Worm (Caenorhabditis elegans) whole organism, early embryonic: ENCODE measurements around the gene Y15E3A.3.
A peak's percentile ranks its signal among the peaks of the same experiment; 100 is the strongest.

Source experiments
- B0310.2 ChIP-seq: sonication (generic microtip); optimal IDR thresholded peaks from 2 replicates; lab custom pipeline; 2016; ENCODE audit warnings: mild to moderate bottlenecking, missing genetic modification characterization, missing compliant biosample characterization
- F13C5.2 ChIP-seq: sonication (generic microtip); optimal IDR thresholded peaks from 2 replicates; lab custom pipeline; 2017; ENCODE audit warnings: mild to moderate bottlenecking, missing genetic modification characterization, inconsistent platforms, missing compliant biosample characterization
- ama-1 ChIP-seq: fragments of 150-350 bp; optimal IDR thresholded peaks from 2 replicates; lab custom pipeline; 2014
- ceh-13 ChIP-seq: fragments of 200-800 bp; sonication (Bioruptor generic); optimal IDR thresholded peaks from 2 replicates; lab custom pipeline; 2018; ENCODE audit warnings: mild to moderate bottlenecking, missing genetic modification characterization, missing compliant biosample characterization
- ceh-36 ChIP-seq: sonication (generic microtip); optimal IDR thresholded peaks from 2 replicates; lab custom pipeline; 2016; ENCODE audit warnings: missing genetic modification characterization, inconsistent platforms, missing compliant biosample characterization
- flt-1 ChIP-seq: fragments of 200-800 bp; sonication (Bioruptor generic); IDR thresholded peaks from 2 replicates; pipeline ENCODE4 v1.3.6; 2022; ENCODE audit warnings: missing genetic modification characterization, missing compliant biosample characterization
- hmbx-1 ChIP-seq: sonication (generic microtip); optimal IDR thresholded peaks from 2 replicates; lab custom pipeline; 2016; ENCODE audit warnings: mild to moderate bottlenecking, missing genetic modification characterization, missing compliant biosample characterization
- hmg-4 ChIP-seq: fragments of 200-800 bp; sonication (Bioruptor generic); optimal IDR thresholded peaks from 2 replicates; lab custom pipeline; 2018; ENCODE audit warnings: mild to moderate bottlenecking, missing genetic modification characterization, missing compliant biosample characterization
- hnd-1 ChIP-seq: sonication (generic microtip); optimal IDR thresholded peaks from 2 replicates; lab custom pipeline; 2016; ENCODE audit warnings: missing genetic modification characterization, missing compliant biosample characterization
- pes-1 ChIP-seq: fragments of 200-800 bp; sonication (Bioruptor generic); IDR thresholded peaks from 2 replicates; pipeline ENCODE4 v1.3.6; 2022; ENCODE audit warnings: missing genetic modification reagents, missing genetic modification characterization, missing compliant biosample characterization
- scrt-1 ChIP-seq: fragments of 200-800 bp; sonication (Bioruptor generic); IDR thresholded peaks from 2 replicates; pipeline ENCODE4 v1.3.6; 2022; ENCODE audit warnings: missing genetic modification characterization, missing compliant biosample characterization
- sea-1 ChIP-seq: fragments of 200-800 bp; sonication (Bioruptor generic); conservative IDR thresholded peaks from 2 replicates; pipeline ENCODE4 v1.3.6; 2022; ENCODE audit warnings: missing genetic modification characterization, missing compliant biosample characterization
- tbx-11 ChIP-seq: fragments of 200-800 bp; sonication (Bioruptor generic); IDR thresholded peaks from 2 replicates; pipeline ENCODE4 v1.3.6; 2022; ENCODE audit warnings: missing genetic modification characterization, missing compliant biosample characterization
- tra-4 ChIP-seq: sonication (generic microtip); optimal IDR thresholded peaks from 2 replicates; lab custom pipeline; 2017; ENCODE audit warnings: missing genetic modification characterization, missing compliant biosample characterization

- no peak for TF ChIP-seq ama-1 (lab: Kevin White, UChicago)
- TF ChIP-seq tbx-11 (GFP tag; lab: Robert Waterston, UW), result no peak
- no peak for TF ChIP-seq ceh-36 (tag; lab: Kevin White, UChicago)
- no peak for TF ChIP-seq hmbx-1 (tag; lab: Kevin White, UChicago)
- TF ChIP-seq sea-1, result no peak
- TF ChIP-seq pes-1 (GFP tag; lab: Robert Waterston, UW), result no peak
- peak; percentile 79 for TF ChIP-seq hmg-4
- TF ChIP-seq tra-4 (tag; lab: Kevin White, UChicago), result no peak
- no peak for TF ChIP-seq hnd-1
- peak; percentile 18; the same call in 1 of the 2 replicates for TF ChIP-seq flt-1 (GFP tag; lab: Robert Waterston, UW)
- TF ChIP-seq F13C5.2, result no peak
- TF ChIP-seq ceh-13 (GFP tag; lab: Kevin White, UChicago), result no peak
- no peak for TF ChIP-seq scrt-1 (GFP tag; lab: Robert Waterston, UW)
- no peak for TF ChIP-seq B0310.2 (tag; lab: Kevin White, UChicago)
These were observed 22.1 kb upstream of the Y15E3A.3 start for ce11 chrX:15347680-15348079.
